Fruit fly (Drosophila melanogaster) whole organism, embryonic: ENCODE data around the gene CG12171.
A peak's percentile ranks its signal among the peaks of the same experiment; 100 is the strongest.

Source experiments
- Antp ChIP-seq: fragments of 200-800 bp; sonication (Bioruptor generic); optimal IDR thresholded peaks from 3 replicates; lab custom pipeline; 2016; ENCODE audit warnings: missing biosample characterization, missing genetic modification characterization
- Bgb ChIP-seq: fragments of 200-800 bp; sonication (Bioruptor generic); IDR thresholded peaks from 2 replicates; pipeline ENCODE4 v1.3.6; 2022; ENCODE audit warnings: missing biosample characterization, missing genetic modification characterization; ENCODE audit not compliant: partially characterized antibody
- CG10321 ChIP-seq: fragments of 200-800 bp; sonication (Bioruptor generic); IDR thresholded peaks from 2 replicates; pipeline ENCODE4 v1.3.6; 2022; ENCODE audit warnings: missing biosample characterization, missing genetic modification characterization
- CG15073 ChIP-seq: fragments of 200-800 bp; sonication (Bioruptor generic); optimal IDR thresholded peaks from 2 replicates; lab custom pipeline; 2016; ENCODE audit warnings: missing biosample characterization, missing genetic modification characterization
- CG15696 ChIP-seq: fragments of 200-800 bp; sonication (Bioruptor generic); optimal IDR thresholded peaks from 2 replicates; lab custom pipeline; 2019; ENCODE audit warnings: missing biosample characterization, mild to moderate bottlenecking, missing genetic modification characterization, moderate library complexity
- CG1792 ChIP-seq: fragments of 200-800 bp; sonication (Bioruptor generic); optimal IDR thresholded peaks from 2 replicates; lab custom pipeline; 2016; ENCODE audit warnings: missing biosample characterization, missing genetic modification characterization
- CG2199 ChIP-seq: fragments of 200-800 bp; sonication (Bioruptor generic); IDR thresholded peaks from 3 replicates; pipeline ENCODE4 v1.3.6; 2022; ENCODE audit warnings: missing biosample characterization, missing genetic modification characterization
- CG31388 ChIP-seq: fragments of 200-800 bp; sonication (Bioruptor generic); optimal IDR thresholded peaks from 2 replicates; lab custom pipeline; 2016; ENCODE audit warnings: missing biosample characterization, missing genetic modification characterization
- CG31441 ChIP-seq: fragments of 200-800 bp; sonication (Bioruptor generic); IDR thresholded peaks from 2 replicates; pipeline ENCODE4 v1.3.6; 2022; ENCODE audit warnings: missing biosample characterization, missing genetic modification characterization
- CG3995 ChIP-seq: fragments of 200-800 bp; sonication (Bioruptor generic); optimal IDR thresholded peaks from 3 replicates; lab custom pipeline; 2016; ENCODE audit warnings: missing biosample characterization, missing genetic modification characterization
- CG6791 ChIP-seq: fragments of 200-800 bp; sonication (Bioruptor generic); IDR thresholded peaks from 3 replicates; pipeline ENCODE4 v1.3.6; 2022; ENCODE audit warnings: missing biosample characterization, missing genetic modification characterization; ENCODE audit not compliant: partially characterized antibody
- CG7963 ChIP-seq: fragments of 200-800 bp; sonication (Bioruptor generic); IDR thresholded peaks from 3 replicates; pipeline ENCODE4 v1.3.6; 2022; ENCODE audit warnings: missing biosample characterization, missing genetic modification characterization; ENCODE audit not compliant: partially characterized antibody
- CG8290 ChIP-seq, 3 experiments: fragments of 200-800 bp; sonication (Bioruptor generic); optimal IDR thresholded peaks; 2 replicates each; lab custom pipeline; 2016 to 2019; ENCODE audit warnings: missing biosample characterization in 3 of 3, missing genetic modification characterization in 3 of 3, mild to moderate bottlenecking in 2 of 3, moderate library complexity in 1 of 3
- CG9797 ChIP-seq: fragments of 200-800 bp; sonication (Bioruptor generic); optimal IDR thresholded peaks from 3 replicates; lab custom pipeline; 2018; ENCODE audit warnings: missing biosample characterization, mild to moderate bottlenecking, missing genetic modification characterization
- CTCF ChIP-seq: fragments of 200-800 bp; sonication (Bioruptor generic); optimal IDR thresholded peaks from 2 replicates; lab custom pipeline; 2017; ENCODE audit warnings: missing biosample characterization, mild to moderate bottlenecking, missing genetic modification characterization, moderate library complexity
- Chrac-16 ChIP-seq: fragments of 200-800 bp; sonication (Bioruptor generic); optimal IDR thresholded peaks from 3 replicates; lab custom pipeline; 2016; ENCODE audit warnings: missing biosample characterization, missing genetic modification characterization
- CrebB ChIP-seq: fragments of 200-800 bp; sonication (Bioruptor generic); optimal IDR thresholded peaks from 3 replicates; lab custom pipeline; 2018; ENCODE audit warnings: missing biosample characterization, mild to moderate bottlenecking, missing genetic modification characterization
- Fer1 ChIP-seq: fragments of 200-800 bp; sonication (Bioruptor generic); optimal IDR thresholded peaks from 2 replicates; lab custom pipeline; 2017; ENCODE audit warnings: missing biosample characterization, mild to moderate bottlenecking, missing genetic modification characterization
- HLH4C ChIP-seq: fragments of 200-800 bp; sonication (Bioruptor generic); IDR thresholded peaks from 3 replicates; pipeline ENCODE4 v1.3.6; 2022; ENCODE audit warnings: missing biosample characterization, missing genetic modification characterization; ENCODE audit not compliant: partially characterized antibody
- HmgZ ChIP-seq: fragments of 200-800 bp; sonication (Bioruptor generic); optimal IDR thresholded peaks from 2 replicates; lab custom pipeline; 2018; ENCODE audit warnings: missing biosample characterization, mild to moderate bottlenecking, missing genetic modification characterization
- Hmx ChIP-seq: fragments of 200-800 bp; sonication (Bioruptor generic); optimal IDR thresholded peaks from 2 replicates; lab custom pipeline; 2016; ENCODE audit warnings: missing biosample characterization, missing genetic modification characterization
- Med ChIP-seq: fragments of 200-800 bp; sonication (Bioruptor generic); peaks from one replicate; lab custom pipeline; 2016; ENCODE audit warnings: missing biosample characterization, missing genetic modification characterization, mild to moderate bottlenecking, inconsistent platforms, moderate library complexity
- Neu2 ChIP-seq: fragments of 200-800 bp; sonication (Bioruptor generic); optimal IDR thresholded peaks from 3 replicates; lab custom pipeline; 2016; ENCODE audit warnings: missing biosample characterization, missing genetic modification characterization, borderline replicate concordance
- Sin3A ChIP-seq: fragments of >200 bp; optimal IDR thresholded peaks from 2 replicates; lab custom pipeline; 2018
- Sox100B ChIP-seq: fragments of 200-800 bp; sonication (Bioruptor generic); optimal IDR thresholded peaks from 3 replicates; lab custom pipeline; 2018; ENCODE audit warnings: missing biosample characterization, mild to moderate bottlenecking, missing genetic modification characterization
- Ssrp ChIP-seq: fragments of 200-800 bp; sonication (Bioruptor generic); optimal IDR thresholded peaks from 2 replicates; lab custom pipeline; 2018; ENCODE audit warnings: missing biosample characterization, mild to moderate bottlenecking, missing genetic modification characterization, moderate library complexity
- Usf ChIP-seq: fragments of 200-800 bp; sonication (Bioruptor generic); optimal IDR thresholded peaks from 2 replicates; lab custom pipeline; 2017; ENCODE audit warnings: missing genotype, missing biosample characterization, missing genetic modification characterization
- bsh ChIP-seq, 2 experiments: fragments of 200-800 bp; sonication (Bioruptor generic); optimal IDR thresholded peaks; 2 replicates each; lab custom pipeline; 2017 to 2018; ENCODE audit warnings: mild to moderate bottlenecking in 2 of 2, missing biosample characterization in 2 of 2, missing genetic modification characterization in 2 of 2, moderate library complexity in 1 of 2
- cad ChIP-seq: fragments of >200 bp; optimal IDR thresholded peaks from 2 replicates; lab custom pipeline; 2017; ENCODE audit warnings: missing biosample characterization, missing genetic modification characterization
- crc ChIP-seq: fragments of 200-800 bp; sonication (Bioruptor generic); optimal IDR thresholded peaks from 2 replicates; lab custom pipeline; 2016; ENCODE audit warnings: missing biosample characterization, missing genetic modification characterization
- fd96Cb ChIP-seq: fragments of 200-800 bp; sonication (Bioruptor generic); optimal IDR thresholded peaks from 2 replicates; lab custom pipeline; 2018; ENCODE audit warnings: missing biosample characterization, mild to moderate bottlenecking, missing genetic modification characterization, moderate library complexity
- ftz-f1 ChIP-seq: fragments of 200-800 bp; sonication (Bioruptor generic); optimal IDR thresholded peaks from 2 replicates; lab custom pipeline; 2016; ENCODE audit warnings: missing biosample characterization, missing genetic modification characterization
- grn ChIP-seq: fragments of 200-800 bp; sonication (Bioruptor generic); optimal IDR thresholded peaks from 3 replicates; lab custom pipeline; 2017; ENCODE audit warnings: missing biosample characterization, missing genetic modification characterization
- insv ChIP-seq, 2 experiments: fragments of 200-800 bp; sonication (Bioruptor generic); optimal IDR thresholded peaks; 3 replicates each; lab custom pipeline; 2016 to 2018; ENCODE audit warnings: missing biosample characterization in 2 of 2, missing genetic modification characterization in 2 of 2
- lilli ChIP-seq: fragments of 200-800 bp; sonication (Bioruptor generic); optimal IDR thresholded peaks from 3 replicates; lab custom pipeline; 2016; ENCODE audit warnings: missing biosample characterization, missing genetic modification characterization
- maf-S ChIP-seq: fragments of 200-800 bp; sonication (Bioruptor generic); optimal IDR thresholded peaks from 2 replicates; lab custom pipeline; 2016; ENCODE audit warnings: missing biosample characterization, missing genetic modification characterization
- mld ChIP-seq: fragments of 200-800 bp; sonication (Bioruptor generic); IDR thresholded peaks from 3 replicates; pipeline ENCODE4 v1.3.6; 2022; ENCODE audit warnings: missing biosample characterization, missing genetic modification characterization; ENCODE audit not compliant: partially characterized antibody
- nom ChIP-seq: fragments of 200-800 bp; sonication (Bioruptor generic); optimal IDR thresholded peaks from 2 replicates; lab custom pipeline; 2017; ENCODE audit warnings: missing biosample characterization, missing genetic modification characterization, mild to moderate bottlenecking, moderate library complexity, missing genetic modification reagents
- sc ChIP-seq, 3 experiments: fragments of >200 bp in 2 of 3; fragments of 200-800 bp in 1 of 3; sonication (Bioruptor generic) in 1 of 3; optimal IDR thresholded peaks; 2 replicates in 2 of 3; 3 replicates in 1 of 3; lab custom pipeline; 2017; ENCODE audit warnings: mild to moderate bottlenecking in 1 of 3, missing biosample characterization in 1 of 3, missing genetic modification characterization in 1 of 3, missing genetic modification reagents in 1 of 3
- slbo ChIP-seq: fragments of 200-800 bp; sonication (Bioruptor generic); IDR thresholded peaks from 2 replicates; pipeline ENCODE4 v1.3.6; 2022; ENCODE audit warnings: missing biosample characterization, missing genetic modification characterization
- sob ChIP-seq: fragments of 200-800 bp; sonication (Bioruptor generic); IDR thresholded peaks from 2 replicates; pipeline ENCODE4 v1.3.6; 2022; ENCODE audit warnings: missing biosample characterization, missing genetic modification characterization
- sr ChIP-seq: fragments of 200-800 bp; sonication (Bioruptor generic); IDR thresholded peaks from 3 replicates; pipeline ENCODE4 v1.3.6; 2022; ENCODE audit warnings: missing biosample characterization, missing genetic modification characterization
- tgo ChIP-seq: fragments of 200-800 bp; sonication (Bioruptor generic); IDR thresholded peaks from 3 replicates; pipeline ENCODE4 v1.3.6; 2022; ENCODE audit warnings: missing biosample characterization, missing genetic modification characterization

Gene CG12171

DNA sequence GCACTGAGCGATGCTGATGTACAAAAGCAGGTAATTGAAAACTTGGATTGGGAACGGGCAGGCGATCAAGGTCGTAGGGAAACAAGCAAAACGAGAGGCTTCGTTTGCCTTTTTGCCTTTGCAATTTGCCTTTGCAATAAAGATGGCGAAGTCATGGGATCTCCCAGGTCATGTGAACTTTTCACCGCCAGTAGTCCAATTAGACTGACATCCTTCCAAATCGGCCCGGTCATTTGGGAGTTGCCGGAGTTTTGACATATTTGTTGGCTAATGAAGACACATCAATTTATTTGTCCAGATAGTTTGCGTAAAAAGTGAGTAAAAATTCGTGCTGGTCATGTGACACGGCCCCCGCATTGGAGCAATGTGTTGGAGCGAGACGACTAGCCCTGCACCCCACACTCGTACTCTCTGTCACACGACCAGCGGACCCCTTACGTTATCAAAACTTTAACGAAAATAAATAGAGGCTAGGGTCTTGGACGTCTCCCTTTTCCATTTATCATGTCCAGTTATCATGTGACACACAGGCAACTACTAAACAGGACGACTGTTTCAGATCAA lies 41.3 kb upstream of the CG12171 start (continued):
- TF ChIP-seq cad (GFP tag; lab: Kevin White, UChicago) (peak; percentile 39), CG8290 (GFP tag; optimal IDR thresholded peaks at IDR 0.05; lab: Kevin White, UChicago) (no peak), CG8290 (tag; optimal IDR thresholded peaks at IDR 0.05; lab: Kevin White, UChicago) (peak in 1 of 2 experiments; percentile 19), Neu2 (GFP tag; lab: Kevin White, UChicago) (no peak), CG7963 (no peak), CG15696 (tag; lab: Kevin White, UChicago) (no peak), HLH4C (GFP tag; lab: Robert Waterston, UW) (peak; percentile 45; the same call in 1 of the 3 replicates), CG1792 (GFP tag; lab: Kevin White, UChicago) (no peak), CG31388 (GFP tag; lab: Kevin White, UChicago) (no peak), slbo (no peak), Bgb (no peak), Fer1 (GFP tag; lab: Kevin White, UChicago) (no peak), ftz-f1 (GFP tag; lab: Kevin White, UChicago) (peak; percentile 63), insv (GFP tag; optimal IDR thresholded peaks at IDR 0.05; lab: Kevin White, UChicago) (peak; percentile 43 to 88), CG6791 (no peak), maf-S (no peak), CG10321 (peak; percentile 96), sc (optimal IDR thresholded peaks at IDR 0.05; lab: Kevin White, UChicago) (no peak), sc (GFP tag; optimal IDR thresholded peaks at IDR 0.05; lab: Kevin White, UChicago) (no peak), grn (GFP tag; lab: Kevin White, UChicago) (no peak), Hmx (GFP tag; lab: Kevin White, UChicago) (no peak), crc (GFP tag; lab: Kevin White, UChicago) (no peak), Sox100B (GFP tag; lab: Kevin White, UChicago) (no peak), Sin3A (lab: Kevin White, UChicago) (no peak), CG9797 (no peak), CrebB (tag; lab: Kevin White, UChicago) (no peak), CG3995 (GFP tag; lab: Kevin White, UChicago) (no peak), Usf (GFP tag; lab: Kevin White, UChicago) (peak; percentile 91), Chrac-16 (GFP tag; lab: Kevin White, UChicago) (no peak), sr (GFP tag; lab: Robert Waterston, UW) (peak; percentile 67; the same call in 2 of the 3 replicates), sob (no peak), CG31441 (no peak), lilli (GFP tag; lab: Kevin White, UChicago) (no peak), Antp (GFP tag; lab: Kevin White, UChicago) (no peak)

DNA sequence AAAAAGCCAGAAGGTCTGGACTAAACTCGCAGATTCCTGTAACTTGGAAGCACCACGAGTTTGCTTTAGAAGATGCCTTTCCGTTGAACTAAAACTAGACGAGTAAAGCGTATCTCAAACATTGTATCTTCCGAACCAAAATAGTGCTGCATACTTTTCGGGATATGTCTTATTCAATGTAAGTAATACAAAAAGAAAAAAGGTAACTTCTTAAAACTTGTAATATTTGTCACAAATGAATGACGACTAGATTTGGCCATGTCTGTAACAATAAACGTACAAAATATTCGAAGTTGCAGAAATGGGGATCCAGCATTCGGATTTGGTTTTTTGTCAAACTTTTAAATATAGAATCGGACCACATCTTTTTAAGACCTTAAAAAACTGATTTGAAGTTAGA lies 38.5 kb upstream of the CG12171 start:
- TF ChIP-seq Med (GFP tag; lab: Kevin White, UChicago) (peak; percentile 54), tgo (GFP tag; lab: Robert Waterston, UW) (no peak), bsh (GFP tag; optimal IDR thresholded peaks at IDR 0.05; lab: Kevin White, UChicago) (no peak), nom (GFP tag; lab: Kevin White, UChicago) (peak; percentile 11), mld (no peak), CG15073 (GFP tag; lab: Kevin White, UChicago) (peak; percentile 73), HmgZ (tag; lab: Kevin White, UChicago) (peak; percentile 33), Ssrp (tag; lab: Kevin White, UChicago) (no peak), CG2199 (peak; percentile 86; the same call in 2 of the 3 replicates), fd96Cb (tag; lab: Kevin White, UChicago) (no peak), CTCF (GFP tag; lab: Kevin White, UChicago) (peak; percentile 11)
